Fruit fly (Drosophila melanogaster): ENCODE data around the gene tomboy20.

The tomboy20 gene

DNA sequence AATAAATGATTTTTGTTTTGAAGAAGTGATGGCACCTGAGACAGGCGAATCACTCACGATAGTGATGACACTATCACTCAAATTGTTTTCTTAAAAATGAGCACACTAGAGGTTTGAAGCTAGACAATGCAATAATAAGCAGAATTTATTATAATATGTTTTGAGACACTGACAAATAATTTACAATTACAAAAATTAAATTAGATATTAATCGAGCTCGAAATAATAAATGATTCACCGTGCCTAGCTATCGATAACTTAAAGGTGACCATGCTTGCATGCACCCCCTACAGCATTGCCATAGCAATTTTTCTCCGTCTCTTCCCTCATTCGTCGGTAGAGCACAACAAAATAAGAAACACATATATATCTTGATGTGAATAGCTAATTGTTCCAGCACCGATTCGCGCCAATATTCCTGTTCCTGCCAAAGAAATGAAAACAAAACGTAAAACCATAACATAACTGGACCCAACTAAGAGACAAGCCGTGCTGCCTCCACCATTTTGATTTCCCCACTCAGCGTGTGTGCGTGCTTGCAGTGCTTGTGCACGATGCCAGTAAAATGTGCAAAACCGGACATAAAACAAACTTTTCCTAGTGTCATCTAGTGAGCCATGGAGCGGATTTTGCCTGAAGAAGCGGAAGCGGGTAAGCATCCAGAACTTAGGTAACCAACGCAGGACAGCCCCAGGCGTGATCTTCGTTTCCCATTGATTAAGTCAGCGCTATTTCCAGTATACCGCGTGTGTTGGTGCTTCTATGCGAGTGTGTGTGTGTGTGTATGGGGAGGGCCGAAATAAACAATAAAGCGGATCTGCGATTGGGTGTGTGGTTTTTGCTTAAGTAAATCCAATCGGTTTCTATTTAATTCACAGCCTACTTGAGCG is 25.5 kb upstream of the tomboy20 start, which contains the start of the genes MED7 and Cap-H2 (continued):
- TF ChIP-seq Spps (tag; optimal IDR thresholded peaks at IDR 0.05): peak; percentile 61
- peak; percentile 85 for TF ChIP-seq CG34422 (GFP tag; IDR thresholded peaks at IDR 0.05)
- TF ChIP-seq fd64A (GFP tag; optimal IDR thresholded peaks at IDR 0.05): no peak
- TF ChIP-seq lbe (GFP tag; optimal IDR thresholded peaks at IDR 0.05): peak; percentile 69
- peak; percentile 69 for TF ChIP-seq CG7357 (GFP tag; IDR thresholded peaks at IDR 0.05)
- TF ChIP-seq CG18764 (GFP tag; optimal IDR thresholded peaks at IDR 0.05): peak; percentile 81
- TF ChIP-seq gfzf (GFP tag; optimal IDR thresholded peaks at IDR 0.05): peak; percentile 39
- peak; percentile 56 to 78 for TF ChIP-seq tll (GFP tag; optimal IDR thresholded peaks at IDR 0.05)
- peak; percentile 72; the same call in 2 of the 3 replicates for TF ChIP-seq Optix (GFP tag; IDR thresholded peaks at IDR 0.05)
- TF ChIP-seq bsh (GFP tag; optimal IDR thresholded peaks at IDR 0.05): peak in 1 of 2 experiments; percentile 76
- 0 out of 2 replicates have a peak, but pooled peaks have one; percentile 16 for TF ChIP-seq gsb (GFP tag; IDR thresholded peaks at IDR 0.05)
- peak; percentile 74 for TF ChIP-seq CHES-1-like (GFP tag; optimal IDR thresholded peaks at IDR 0.05)
- TF ChIP-seq CG6813 (GFP tag; optimal IDR thresholded peaks at IDR 0.05): peak; percentile 2
- TF ChIP-seq ewg (GFP tag; optimal IDR thresholded peaks at IDR 0.05): peak; percentile 59
- TF ChIP-seq abd-A (tag; optimal IDR thresholded peaks at IDR 0.05): no peak
- peak; percentile 50 for TF ChIP-seq ash1 (GFP tag; optimal IDR thresholded peaks at IDR 0.05)
- peak; percentile 80 for TF ChIP-seq CG15514 (GFP tag; optimal IDR thresholded peaks at IDR 0.05)
- peak; percentile 80; the same call in 1 of the 2 replicates for TF ChIP-seq rib (GFP tag; IDR thresholded peaks at IDR 0.05)
- TF ChIP-seq Hey (tag; optimal IDR thresholded peaks at IDR 0.05): no peak
- TF ChIP-seq pita (GFP tag; optimal IDR thresholded peaks at IDR 0.05): no peak
- TF ChIP-seq vfl (GFP tag; optimal IDR thresholded peaks at IDR 0.05): peak; percentile 86
- no peak for TF ChIP-seq CG8281 (tag; optimal IDR thresholded peaks at IDR 0.05)
- TF ChIP-seq CG12391 (tag; optimal IDR thresholded peaks at IDR 0.05): peak; percentile 92
- no peak for TF ChIP-seq CG14965 (GFP tag; optimal IDR thresholded peaks at IDR 0.05; ENCODE audit: borderline replicate concordance)
- TF ChIP-seq CG2678 (tag; optimal IDR thresholded peaks at IDR 0.05): no peak
- TF ChIP-seq CG17568 (GFP tag; optimal IDR thresholded peaks at IDR 0.05): no peak
- peak; percentile 99 for TF ChIP-seq CG16813 (GFP tag; IDR thresholded peaks at IDR 0.05; ENCODE audit: partially characterized antibody)
- TF ChIP-seq CG7963 (GFP tag; IDR thresholded peaks at IDR 0.05; ENCODE audit: partially characterized antibody): peak; percentile 97
- TF ChIP-seq fd96Cb (tag; optimal IDR thresholded peaks at IDR 0.05): peak; percentile 67
- TF ChIP-seq Mes4 (GFP tag; optimal IDR thresholded peaks at IDR 0.05): peak; percentile 53
- TF ChIP-seq CG18011 (GFP tag; optimal IDR thresholded peaks at IDR 0.05): peak; percentile 6
- peak; percentile 79; the same call in 2 of the 3 replicates for TF ChIP-seq ase (GFP tag; IDR thresholded peaks at IDR 0.05)
- no peak for TF ChIP-seq TFAM (GFP tag; optimal IDR thresholded peaks at IDR 0.05)
- peak; percentile 33 for TF ChIP-seq CrebB (tag; optimal IDR thresholded peaks at IDR 0.05)
- peak; percentile 73 for TF ChIP-seq CG33557 (GFP tag; optimal IDR thresholded peaks at IDR 0.05)
- peak; percentile 15 for TF ChIP-seq schlank (tag; optimal IDR thresholded peaks at IDR 0.05)
- TF ChIP-seq Rfx (GFP tag; IDR thresholded peaks at IDR 0.05): peak; percentile 91
- peak; percentile 72 for TF ChIP-seq unpg (GFP tag; optimal IDR thresholded peaks at IDR 0.05)
- peak; percentile 55 for TF ChIP-seq Nf-YB (GFP tag; optimal IDR thresholded peaks at IDR 0.05)
- TF ChIP-seq Lpt (GFP tag; optimal IDR thresholded peaks at IDR 0.05): no peak
- peak; percentile 71 for TF ChIP-seq Dip3 (GFP tag; optimal IDR thresholded peaks at IDR 0.05)
- TF ChIP-seq Doc2 (GFP tag; IDR thresholded peaks at IDR 0.05): no peak
- peak; percentile 87 for TF ChIP-seq CG14710 (tag; optimal IDR thresholded peaks at IDR 0.05)
- peak; percentile 79 for TF ChIP-seq zfh2 (GFP tag; optimal IDR thresholded peaks at IDR 0.05)
- TF ChIP-seq Six4 (GFP tag; optimal IDR thresholded peaks at IDR 0.05): peak; percentile 38
- peak; percentile 82 for TF ChIP-seq al (GFP tag; IDR thresholded peaks at IDR 0.05)
- no peak for TF ChIP-seq Dfd (GFP tag; optimal IDR thresholded peaks at IDR 0.05)

Measured in whole organism, embryonic.